Worm (Caenorhabditis elegans) whole organism, L2 larva: ENCODE measurements around the gene crn-5.

Source experiments
- C34F6.9 ChIP-seq: fragments of 150-350 bp; optimal IDR thresholded peaks from 2 replicates; lab custom pipeline; 2014; ENCODE audit warnings: missing biosample characterization, missing genetic modification characterization
- R02D3.7 ChIP-seq: fragments of 150-350 bp; optimal IDR thresholded peaks from 2 replicates; lab custom pipeline; 2014; ENCODE audit warnings: missing biosample characterization, missing genetic modification characterization
- Y55F3AM.14 ChIP-seq: fragments of 200-800 bp; sonication (Bioruptor generic); optimal IDR thresholded peaks from 2 replicates; lab custom pipeline; 2018; ENCODE audit warnings: mild to moderate bottlenecking, missing genetic modification characterization, missing compliant biosample characterization
- ZK546.5 ChIP-seq: sonication (generic microtip); optimal IDR thresholded peaks from 2 replicates; lab custom pipeline; 2017; ENCODE audit warnings: missing biosample characterization, missing genetic modification characterization
- alr-1 ChIP-seq: fragments of 150-350 bp; optimal IDR thresholded peaks from 2 replicates; lab custom pipeline; 2014; ENCODE audit warnings: missing biosample characterization, missing genetic modification characterization
- aly-2 ChIP-seq: fragments of 150-350 bp; optimal IDR thresholded peaks from 2 replicates; lab custom pipeline; 2014; ENCODE audit warnings: missing biosample characterization, missing genetic modification characterization
- ama-1 ChIP-seq: fragments of 150-350 bp; optimal IDR thresholded peaks from 2 replicates; lab custom pipeline; 2018; ENCODE audit warnings: inconsistent platforms
- blmp-1 ChIP-seq: sonication (generic microtip); optimal IDR thresholded peaks from 2 replicates; lab custom pipeline; 2017; ENCODE audit warnings: missing genetic modification characterization, mild to moderate bottlenecking, missing compliant biosample characterization, antibody characterized with exemption, moderate library complexity; ENCODE audit not compliant: insufficient read depth
- ceh-16 ChIP-seq: fragments of 150-350 bp; optimal IDR thresholded peaks from 2 replicates; lab custom pipeline; 2014; ENCODE audit warnings: missing biosample characterization, missing genetic modification characterization
- crh-2 ChIP-seq: sonication (generic microtip); optimal IDR thresholded peaks from 2 replicates; lab custom pipeline; 2017; ENCODE audit warnings: missing biosample characterization, missing genetic modification characterization
- dmd-4 ChIP-seq: sonication (generic microtip); optimal IDR thresholded peaks from 2 replicates; lab custom pipeline; 2017; ENCODE audit warnings: missing biosample characterization, missing genetic modification characterization
- egl-27 ChIP-seq: sonication (generic microtip); optimal IDR thresholded peaks from 3 replicates; lab custom pipeline; 2017; ENCODE audit warnings: missing biosample characterization, missing genetic modification reagents, missing genetic modification characterization
- fos-1 ChIP-seq: fragments of 150-350 bp; optimal IDR thresholded peaks from 2 replicates; lab custom pipeline; 2014; ENCODE audit warnings: missing biosample characterization, missing genetic modification characterization
- gmeb-1 ChIP-seq: fragments of 150-350 bp; optimal IDR thresholded peaks from 2 replicates; lab custom pipeline; 2014; ENCODE audit warnings: missing biosample characterization, missing genetic modification characterization
- lin-11 ChIP-seq: fragments of 150-350 bp; sonication (generic microtip); optimal IDR thresholded peaks from 2 replicates; lab custom pipeline; 2014; ENCODE audit warnings: missing biosample characterization, missing genetic modification characterization, inconsistent platforms, mixed read lengths
- lin-13 ChIP-seq: fragments of 150-350 bp; optimal IDR thresholded peaks from 2 replicates; lab custom pipeline; 2014; ENCODE audit warnings: missing biosample characterization, missing genetic modification reagents, missing genetic modification characterization
- lin-39 ChIP-seq: fragments of 150-350 bp; optimal IDR thresholded peaks from 2 replicates; lab custom pipeline; 2014; ENCODE audit warnings: missing biosample characterization, missing genetic modification reagents, missing genetic modification characterization
- lsy-2 ChIP-seq, 2 experiments: fragments of 150-350 bp in 1 of 2; sonication (generic microtip) in 1 of 2; optimal IDR thresholded peaks; 2 replicates each; lab custom pipeline; 2014 to 2017; ENCODE audit warnings: missing biosample characterization in 2 of 2, missing genetic modification characterization in 2 of 2
- mab-5 ChIP-seq: fragments of 150-350 bp; optimal IDR thresholded peaks from 2 replicates; lab custom pipeline; 2014; ENCODE audit warnings: missing biosample characterization, missing genetic modification characterization
- mbf-1 ChIP-seq: sonication (generic microtip); optimal IDR thresholded peaks from 2 replicates; lab custom pipeline; 2017; ENCODE audit warnings: missing biosample characterization, missing genetic modification characterization
- mdl-1 ChIP-seq, 2 experiments: fragments of 150-350 bp in 1 of 2; sonication (generic microtip) in 1 of 2; optimal IDR thresholded peaks; 2 replicates each; lab custom pipeline; 2017; ENCODE audit warnings: missing biosample characterization in 2 of 2, missing genetic modification characterization in 2 of 2
- nhr-12 ChIP-seq: fragments of 150-350 bp; optimal IDR thresholded peaks from 2 replicates; lab custom pipeline; 2014; ENCODE audit warnings: missing biosample characterization, missing genetic modification characterization
- nhr-129 ChIP-seq: fragments of 150-350 bp; optimal IDR thresholded peaks from 2 replicates; lab custom pipeline; 2014; ENCODE audit warnings: missing biosample characterization, missing genetic modification characterization
- nhr-21 ChIP-seq: fragments of 150-350 bp; optimal IDR thresholded peaks from 2 replicates; lab custom pipeline; 2014; ENCODE audit warnings: missing biosample characterization, missing genetic modification characterization
- nhr-237 ChIP-seq: fragments of 150-350 bp; optimal IDR thresholded peaks from 2 replicates; lab custom pipeline; 2014; ENCODE audit warnings: missing biosample characterization, missing genetic modification characterization
- nhr-25 ChIP-seq: fragments of 150-350 bp; sonication (generic microtip); optimal IDR thresholded peaks from 3 replicates; lab custom pipeline; 2014; ENCODE audit warnings: missing biosample characterization, missing genetic modification characterization
- nhr-6 ChIP-seq: fragments of 150-350 bp; optimal IDR thresholded peaks from 2 replicates; lab custom pipeline; 2014; ENCODE audit warnings: missing biosample characterization, missing genetic modification characterization
- nhr-77 ChIP-seq: fragments of 150-350 bp; optimal IDR thresholded peaks from 2 replicates; lab custom pipeline; 2014; ENCODE audit warnings: missing biosample characterization, missing genetic modification characterization
- peb-1 ChIP-seq: fragments of 150-350 bp; optimal IDR thresholded peaks from 2 replicates; lab custom pipeline; 2014; ENCODE audit warnings: missing biosample characterization, missing genetic modification characterization
- sem-4 ChIP-seq: fragments of 150-350 bp; optimal IDR thresholded peaks from 2 replicates; lab custom pipeline; 2014; ENCODE audit warnings: missing biosample characterization, missing genetic modification reagents, missing genetic modification characterization
- skn-1 ChIP-seq: sonication (generic microtip); optimal IDR thresholded peaks from 2 replicates; lab custom pipeline; 2017; ENCODE audit warnings: missing biosample characterization, missing genetic modification characterization
- sma-3 ChIP-seq: sonication (generic microtip); optimal IDR thresholded peaks from 2 replicates; lab custom pipeline; 2016; ENCODE audit warnings: missing genetic modification reagents, missing genetic modification characterization, missing compliant biosample characterization
- sma-9 ChIP-seq, 2 experiments: fragments of 150-350 bp in 1 of 2; sonication (generic microtip) in 1 of 2; optimal IDR thresholded peaks; 2 replicates each; lab custom pipeline; 2014 to 2016; ENCODE audit warnings: missing genetic modification characterization in 2 of 2, mild to moderate bottlenecking in 1 of 2, missing biosample characterization in 1 of 2, missing compliant biosample characterization in 1 of 2, missing genetic modification reagents in 1 of 2, moderate library complexity in 1 of 2
- snpc-4 ChIP-seq: fragments of 150-350 bp; optimal IDR thresholded peaks from 2 replicates; lab custom pipeline; 2014; ENCODE audit warnings: missing biosample characterization, missing genetic modification characterization
- unc-55 ChIP-seq: fragments of 150-350 bp; sonication (generic microtip); optimal IDR thresholded peaks from 3 replicates; lab custom pipeline; 2014; ENCODE audit warnings: missing biosample characterization, missing genetic modification reagents, missing genetic modification characterization
- zag-1 ChIP-seq: fragments of 150-350 bp; optimal IDR thresholded peaks from 2 replicates; lab custom pipeline; 2014; ENCODE audit warnings: missing biosample characterization, missing genetic modification characterization
- ztf-1 ChIP-seq: fragments of 200-800 bp; sonication (Bioruptor generic); conservative IDR thresholded peaks from 2 replicates; pipeline ENCODE4 v1.3.6; 2022; ENCODE audit warnings: missing genetic modification characterization, missing compliant biosample characterization
- ztf-11 ChIP-seq: sonication (generic microtip); optimal IDR thresholded peaks from 2 replicates; lab custom pipeline; 2017; ENCODE audit warnings: missing biosample characterization, missing genetic modification characterization
- ztf-4 ChIP-seq: fragments of 150-350 bp; optimal IDR thresholded peaks from 2 replicates; lab custom pipeline; 2014; ENCODE audit warnings: missing biosample characterization, missing genetic modification characterization

Gene crn-5

DNA sequence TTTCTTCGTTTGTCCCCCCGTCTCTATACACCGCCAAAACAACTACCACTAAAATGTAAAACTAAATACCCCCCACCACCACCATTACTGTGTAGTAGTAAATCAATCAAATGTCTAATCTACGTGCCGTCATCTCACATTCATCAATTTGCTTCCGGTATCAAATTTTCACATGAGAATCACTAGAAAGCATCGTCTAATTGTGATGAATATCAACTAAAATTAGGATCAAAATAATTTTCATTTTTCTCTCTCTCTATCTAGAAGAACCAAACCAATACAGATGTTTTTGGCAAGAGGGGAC is 45.8 kb upstream of the crn-5 start:
- TF ChIP-seq mbf-1 (tag; lab: Kevin White, UChicago): no peak
- no peak for TF ChIP-seq sma-9 (GFP tag; optimal IDR thresholded peaks at IDR 0.05; lab: Kevin White, UChicago)
- TF ChIP-seq sma-9 (tag; optimal IDR thresholded peaks at IDR 0.05; lab: Kevin White, UChicago): no peak
- TF ChIP-seq sem-4 (tag; lab: Kevin White, UChicago): no peak
- TF ChIP-seq mab-5: no peak
- no peak for TF ChIP-seq lin-39 (tag; lab: Kevin White, UChicago)
- peak; percentile 9 for TF ChIP-seq C34F6.9
- TF ChIP-seq mdl-1 (tag; optimal IDR thresholded peaks at IDR 0.05; lab: Kevin White, UChicago): no peak
- TF ChIP-seq ama-1 (lab: Kevin White, UChicago): peak; percentile 83
- TF ChIP-seq crh-2: no peak
- no peak for TF ChIP-seq peb-1 (tag; lab: Kevin White, UChicago)
- no peak for TF ChIP-seq R02D3.7 (tag; lab: Kevin White, UChicago)
- no peak for TF ChIP-seq nhr-237 (tag; lab: Kevin White, UChicago)
- no peak for TF ChIP-seq Y55F3AM.14 (GFP tag; lab: Kevin White, UChicago)
- TF ChIP-seq unc-55 (GFP tag; lab: Kevin White, UChicago): peak; percentile 19
- TF ChIP-seq ztf-11 (tag; lab: Kevin White, UChicago): no peak
- no peak for TF ChIP-seq dmd-4 (tag; lab: Kevin White, UChicago)
- TF ChIP-seq ZK546.5 (tag; lab: Kevin White, UChicago): no peak
- TF ChIP-seq nhr-25 (tag; lab: Kevin White, UChicago): no peak
- no peak for TF ChIP-seq ceh-16 (tag; lab: Kevin White, UChicago)
- TF ChIP-seq nhr-129: no peak
- TF ChIP-seq nhr-77: no peak
- TF ChIP-seq sma-3 (GFP tag; lab: Kevin White, UChicago): no peak
- peak; percentile 48 for TF ChIP-seq ztf-4 (tag; lab: Kevin White, UChicago)
- peak in 1 of 2 experiments; percentile 43 for TF ChIP-seq lsy-2 (tag; optimal IDR thresholded peaks at IDR 0.05; lab: Kevin White, UChicago)
- TF ChIP-seq lin-13: no peak
- TF ChIP-seq, all 48 proteins: peak for 5

DNA sequence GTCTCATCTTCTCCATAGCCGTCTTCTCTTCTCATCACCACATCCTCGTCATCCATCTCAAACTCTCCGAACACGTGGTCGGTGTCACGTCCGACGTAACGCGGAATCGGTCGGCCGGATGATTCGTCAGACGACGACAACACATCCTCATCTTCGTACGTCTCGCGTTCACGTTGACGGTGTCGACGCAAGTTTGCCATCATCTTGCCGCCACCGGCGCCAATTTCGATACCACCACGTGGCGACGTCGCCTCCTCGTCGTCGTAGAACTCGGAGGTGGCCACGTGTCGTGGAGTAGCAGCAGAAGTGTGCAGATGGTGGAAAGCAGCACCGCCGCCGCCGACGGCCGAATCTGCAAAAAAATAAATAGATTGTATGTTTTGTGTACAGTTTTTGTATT is 45.2 kb upstream of the crn-5 start:
- TF ChIP-seq blmp-1 (tag; lab: Kevin White, UChicago): no peak
- no peak for TF ChIP-seq lin-13
- no peak for TF ChIP-seq ama-1 (lab: Kevin White, UChicago)
- no peak for TF ChIP-seq fos-1 (tag; lab: Kevin White, UChicago)
- TF ChIP-seq nhr-129: peak; percentile 0
- TF ChIP-seq, all 48 proteins: peak for 1

DNA sequence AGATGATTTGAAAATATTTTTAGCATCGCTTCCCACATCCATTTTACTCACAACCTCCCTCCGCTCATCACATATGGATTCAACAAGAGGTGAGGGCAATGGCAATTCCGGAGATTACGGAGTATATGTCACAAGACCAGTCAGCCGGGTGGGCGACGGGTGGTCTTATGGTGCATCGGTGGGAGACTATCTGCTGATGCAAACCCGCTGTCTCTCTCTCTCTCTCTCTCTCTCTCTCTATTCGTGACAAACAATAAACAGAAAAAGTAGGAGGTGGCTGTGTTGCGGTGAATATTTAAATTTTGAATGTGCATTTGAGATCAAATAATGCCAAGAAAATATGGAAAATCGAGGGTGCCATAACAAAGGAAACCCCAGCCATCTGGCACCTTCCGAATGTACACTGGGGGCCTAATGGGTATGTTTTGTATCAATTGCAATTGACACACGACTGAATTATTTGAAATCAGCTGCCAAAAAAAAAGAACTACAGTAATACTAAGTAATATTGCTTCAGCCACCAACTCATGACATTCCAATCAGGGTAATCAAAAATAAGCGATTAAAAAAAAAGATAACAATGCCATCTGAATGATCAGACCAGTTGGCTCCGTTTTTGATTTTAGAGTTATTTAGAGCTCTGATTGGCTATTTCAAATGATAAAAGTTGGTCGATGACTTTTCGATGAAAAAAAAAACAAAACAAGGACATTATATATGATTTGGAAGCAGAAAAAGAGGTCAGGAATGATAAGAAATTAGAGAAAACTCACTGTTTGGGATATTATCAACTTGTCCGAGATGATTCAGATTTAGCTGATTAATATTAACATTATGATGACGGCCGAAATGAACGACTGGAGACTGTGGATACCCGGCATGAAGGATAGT is 44.5 kb upstream of the crn-5 start:
- TF ChIP-seq C34F6.9: peak; percentile 7
- no peak for TF ChIP-seq mab-5
- no peak for TF ChIP-seq sem-4 (tag; lab: Kevin White, UChicago)
- TF ChIP-seq gmeb-1: peak; percentile 12
- TF ChIP-seq unc-55 (GFP tag; lab: Kevin White, UChicago): peak; percentile 6
- TF ChIP-seq snpc-4 (tag; lab: Kevin White, UChicago): no peak
- peak; percentile 23 for TF ChIP-seq lin-11 (tag; lab: Kevin White, UChicago)
- no peak for TF ChIP-seq skn-1 (tag; lab: Kevin White, UChicago)
- TF ChIP-seq crh-2: no peak
- peak; percentile 86 for TF ChIP-seq ama-1 (lab: Kevin White, UChicago)
- TF ChIP-seq lsy-2 (tag; optimal IDR thresholded peaks at IDR 0.05; lab: Kevin White, UChicago): no peak
- TF ChIP-seq nhr-129: peak; percentile 79
- TF ChIP-seq mdl-1 (tag; optimal IDR thresholded peaks at IDR 0.05; lab: Kevin White, UChicago): no peak
- peak; percentile 16 for TF ChIP-seq sma-9 (GFP tag; optimal IDR thresholded peaks at IDR 0.05; lab: Kevin White, UChicago)
- no peak for TF ChIP-seq sma-9 (tag; optimal IDR thresholded peaks at IDR 0.05; lab: Kevin White, UChicago)
- TF ChIP-seq nhr-77: no peak

DNA sequence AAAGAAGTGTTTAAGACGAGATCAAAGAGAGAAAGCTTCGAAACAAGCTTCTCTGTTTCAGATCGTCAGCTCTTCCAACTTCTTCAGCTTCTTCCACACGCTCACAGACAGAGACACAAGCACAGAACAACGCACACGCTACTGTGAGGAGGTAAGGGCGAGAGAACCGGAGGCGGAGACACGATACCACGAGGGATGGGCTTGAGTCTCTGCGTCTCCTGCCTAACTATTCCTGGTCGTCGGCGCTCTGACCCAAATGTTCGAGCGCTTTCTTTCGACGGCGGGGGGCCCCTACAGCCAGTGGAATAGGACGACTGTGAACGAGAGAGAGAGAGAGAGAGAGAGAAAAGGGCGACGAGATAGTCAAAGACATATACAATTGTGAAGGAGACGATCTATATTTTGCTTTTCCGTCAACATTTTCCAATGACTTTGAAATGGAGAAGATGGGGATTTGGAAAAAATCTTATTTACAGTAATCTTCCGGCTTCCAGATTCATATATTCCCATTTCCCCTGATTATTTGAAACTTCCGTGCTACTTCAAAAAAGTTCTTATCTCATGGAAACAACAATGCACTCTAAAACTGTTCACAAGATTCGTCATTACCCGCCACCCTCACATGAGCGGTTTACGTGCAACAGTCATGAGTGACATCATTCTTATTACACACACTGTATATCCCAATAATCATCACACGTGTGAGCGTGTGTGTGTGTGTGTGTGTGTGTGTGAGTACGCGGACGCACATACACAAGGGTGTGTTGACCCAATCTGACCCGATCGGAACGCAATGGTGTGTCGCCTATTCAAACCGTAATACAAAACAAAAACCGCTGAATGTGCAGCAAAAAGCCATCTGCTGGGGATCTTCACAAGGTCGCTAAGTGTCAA is 43.5 kb upstream of the crn-5 start:
- TF ChIP-seq zag-1 (tag; lab: Kevin White, UChicago) (peak; percentile 88), nhr-6 (tag; lab: Kevin White, UChicago) (peak; percentile 29), unc-55 (GFP tag; lab: Kevin White, UChicago) (peak; percentile 84), egl-27 (tag; lab: Kevin White, UChicago) (peak; percentile 89), R02D3.7 (tag; lab: Kevin White, UChicago) (no peak), fos-1 (tag; lab: Kevin White, UChicago) (peak; percentile 58), sma-9 (GFP tag; optimal IDR thresholded peaks at IDR 0.05; lab: Kevin White, UChicago) (peak; percentile 88), sma-9 (tag; optimal IDR thresholded peaks at IDR 0.05; lab: Kevin White, UChicago) (no peak), peb-1 (tag; lab: Kevin White, UChicago) (peak; percentile 58), nhr-12 (tag; lab: Kevin White, UChicago) (no peak), ztf-4 (tag; lab: Kevin White, UChicago) (peak; percentile 78), sma-3 (GFP tag; lab: Kevin White, UChicago) (peak; percentile 61), nhr-237 (tag; lab: Kevin White, UChicago) (no peak), lin-11 (tag; lab: Kevin White, UChicago) (peak; percentile 93), gmeb-1 (peak; percentile 64), snpc-4 (tag; lab: Kevin White, UChicago) (no peak), ceh-16 (tag; lab: Kevin White, UChicago) (peak; percentile 80), ztf-1 (GFP tag; lab: Robert Waterston, UW) (no peak), lsy-2 (tag; optimal IDR thresholded peaks at IDR 0.05; lab: Kevin White, UChicago) (peak; percentile 70 to 85), nhr-25 (tag; lab: Kevin White, UChicago) (peak; percentile 83), dmd-4 (tag; lab: Kevin White, UChicago) (no peak), nhr-77 (no peak), mbf-1 (tag; lab: Kevin White, UChicago) (no peak), nhr-21 (tag; lab: Kevin White, UChicago) (peak; percentile 66), alr-1 (tag; lab: Kevin White, UChicago) (no peak), aly-2 (tag; lab: Kevin White, UChicago) (no peak)
